Worm (Caenorhabditis elegans) whole organism, late embryonic: Measurements from ENCODE around the gene C14C6.13.

Experiments
- F13H6.1 ChIP-seq: sonication (generic microtip); optimal IDR thresholded peaks from 2 replicates; lab custom pipeline; 2016; ENCODE audit warnings: missing genetic modification characterization, missing compliant biosample characterization
- K02D7.2 ChIP-seq: sonication (generic microtip); optimal IDR thresholded peaks from 2 replicates; lab custom pipeline; 2017; ENCODE audit warnings: mild to moderate bottlenecking, missing genetic modification characterization, missing compliant biosample characterization
- ama-1 ChIP-seq: fragments of 150-350 bp; optimal IDR thresholded peaks from 2 replicates; lab custom pipeline; 2014
- gmeb-2 ChIP-seq: sonication (generic microtip); optimal IDR thresholded peaks from 2 replicates; lab custom pipeline; 2016; ENCODE audit warnings: missing genetic modification characterization, inconsistent platforms, missing compliant biosample characterization
- mec-3 ChIP-seq: sonication (generic microtip); optimal IDR thresholded peaks from 2 replicates; lab custom pipeline; 2016; ENCODE audit warnings: borderline replicate concordance, missing genetic modification characterization, missing compliant biosample characterization
- nhr-11 ChIP-seq: fragments of 150-350 bp; optimal IDR thresholded peaks from 2 replicates; lab custom pipeline; 2014; ENCODE audit warnings: missing biosample characterization, missing genetic modification characterization
- pha-4 ChIP-seq: fragments of 150-350 bp; optimal IDR thresholded peaks from 2 replicates; lab custom pipeline; 2018; ENCODE audit warnings: missing biosample characterization, missing genetic modification reagents, missing genetic modification characterization
- rnt-1 ChIP-seq: sonication (generic microtip); optimal IDR thresholded peaks from 2 replicates; lab custom pipeline; 2016; ENCODE audit warnings: missing genetic modification characterization, missing compliant biosample characterization

DNA sequence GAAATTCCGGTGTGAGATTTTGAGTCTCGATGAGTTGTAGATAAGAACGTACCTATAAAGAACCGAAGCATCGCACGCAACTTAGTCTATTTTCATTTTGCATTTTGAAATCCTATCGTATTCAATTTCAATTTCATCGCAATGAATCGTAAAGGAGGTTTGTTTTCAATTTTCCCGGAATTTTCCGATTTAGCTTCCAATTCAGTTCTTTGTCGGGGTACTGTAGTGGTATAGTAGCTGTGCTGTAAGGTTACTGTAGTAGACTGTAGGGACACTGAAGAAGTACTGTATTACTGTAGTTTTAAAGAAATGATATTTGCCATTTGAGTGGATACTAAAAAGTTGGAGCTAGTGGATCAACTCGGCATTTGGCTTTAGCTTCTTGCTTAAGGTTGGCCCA lies 25.2 kb upstream of the C14C6.13 start:
- TF ChIP-seq mec-3 (tag; lab: Kevin White, UChicago) (no peak), nhr-11 (tag; lab: Kevin White, UChicago) (no peak), gmeb-2 (no peak), pha-4 (tag; lab: Kevin White, UChicago) (no peak), F13H6.1 (tag; lab: Kevin White, UChicago) (no peak), ama-1 (lab: Kevin White, UChicago) (no peak), K02D7.2 (tag; lab: Kevin White, UChicago) (no peak), rnt-1 (tag; lab: Kevin White, UChicago) (no peak)
